Worm (Caenorhabditis elegans) whole organism, dauer: ENCODE results near the gene C08H9.16.
"Not testable (repeated sequence)": the region's sequence is repeated elsewhere in the genome, so short reads cannot be mapped to it uniquely, and the experiment has no call there.

Experiments used
- unc-62 ChIP-seq: sonication (generic microtip); optimal IDR thresholded peaks from 2 replicates; lab custom pipeline; 2017; ENCODE audit warnings: missing biosample characterization, missing genetic modification reagents, missing genetic modification characterization

C08H9.16 gene

DNA sequence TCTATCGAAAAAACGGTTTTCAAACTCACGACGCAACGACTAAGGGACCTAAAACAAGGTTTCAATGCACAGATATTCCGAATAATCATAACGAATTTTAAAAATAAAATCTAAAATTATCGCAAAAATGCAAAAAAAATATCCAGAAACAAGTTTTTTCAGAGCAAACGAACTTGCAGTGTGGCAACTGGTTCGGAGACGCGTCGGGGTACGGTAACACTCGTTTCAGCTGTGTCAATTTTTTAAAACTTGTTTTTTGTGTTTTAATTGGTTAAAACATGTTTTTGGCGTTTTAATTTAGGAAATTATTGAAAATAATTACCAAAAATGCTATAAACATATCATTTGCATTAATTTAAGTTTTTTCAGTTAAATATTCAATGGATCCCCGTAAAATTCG lies at the start of gene C08H9.16:
Gene C08H9.16 (plus strand): TSS at position 370 of the 400 bp plus-strand sequence.
- TF ChIP-seq unc-62 (GFP tag; lab: Kevin White, UChicago) = no peak

DNA sequence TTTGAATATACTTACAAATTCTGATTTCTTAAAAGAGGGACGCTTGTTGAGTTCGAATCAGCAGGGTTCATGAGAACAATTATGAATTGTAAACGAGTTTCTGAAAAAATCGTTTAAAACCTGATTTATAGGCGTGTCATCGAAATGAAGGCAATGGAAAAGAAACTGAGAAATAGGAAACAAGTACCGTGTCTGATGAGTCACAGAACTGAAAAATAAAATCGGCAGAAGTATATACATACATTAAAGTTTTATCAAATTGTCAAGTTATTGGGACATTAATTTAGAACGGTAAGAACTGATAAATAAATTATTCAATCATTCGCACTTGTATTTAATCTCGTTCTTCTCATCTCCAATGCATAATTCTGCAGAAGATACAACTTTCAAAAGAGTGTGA lies 47.3 kb upstream of the C08H9.16 start, which contains the start of gene chil-9:
Gene chil-9 (minus strand): TSS at position 101 of the 400 bp plus-strand sequence.
- no peak for TF ChIP-seq unc-62 (GFP tag; lab: Kevin White, UChicago)

ce11 chrII:9849497-9849896 lies 43.1 kb upstream of the C08H9.16 start, which contains the start of gene old-2:
TSS of gene old-2 (minus strand) at chrII:9849597.
- no peak for TF ChIP-seq unc-62 (GFP tag; lab: Kevin White, UChicago)

DNA sequence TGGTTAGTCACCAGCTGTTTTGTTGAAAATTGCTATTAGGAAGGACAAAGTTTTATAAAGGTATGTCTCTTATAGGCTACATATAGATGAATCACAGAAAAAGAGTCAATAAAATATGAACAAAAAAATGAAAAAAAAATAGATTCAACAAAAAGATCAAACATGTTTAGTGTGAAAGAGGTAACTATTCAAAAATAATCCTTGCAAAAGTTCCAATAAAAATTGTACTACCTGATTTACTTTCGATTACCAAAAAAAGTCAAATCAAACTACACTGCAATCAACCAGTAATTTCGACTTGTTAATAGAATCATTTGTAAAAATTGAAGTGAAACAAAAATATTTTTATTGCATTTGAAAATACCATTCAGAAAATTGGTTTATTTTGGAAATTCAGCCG lies 41.6 kb upstream of the C08H9.16 start, which contains the start of gene ZK938.10:
Gene ZK938.10 (minus strand): TSS at position 101 of the 400 bp plus-strand sequence.
- TF ChIP-seq unc-62 (GFP tag; lab: Kevin White, UChicago) = no peak

DNA sequence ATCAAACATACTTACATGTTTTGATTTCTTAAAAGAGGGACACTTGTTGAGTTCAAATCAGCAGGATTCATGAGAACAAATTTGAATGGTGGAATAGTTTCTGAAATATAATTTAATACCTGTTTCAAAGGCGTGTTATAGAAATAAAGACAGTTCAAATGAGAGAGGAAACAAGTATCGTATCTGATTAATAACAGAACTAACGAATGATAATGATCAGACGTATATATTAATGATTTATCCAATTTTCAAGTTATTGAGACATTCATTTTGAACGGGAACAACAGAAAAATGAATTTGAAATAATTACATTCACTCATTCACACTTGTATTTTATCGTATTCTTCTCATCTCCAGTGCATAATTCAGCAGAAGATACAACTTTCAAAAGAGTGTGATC lies 37.0 kb upstream of the C08H9.16 start, which contains the start of gene chil-4:
Gene chil-4 (minus strand): TSS at position 101 of the 400 bp plus-strand sequence.
- TF ChIP-seq unc-62 (GFP tag; lab: Kevin White, UChicago) = no peak

DNA sequence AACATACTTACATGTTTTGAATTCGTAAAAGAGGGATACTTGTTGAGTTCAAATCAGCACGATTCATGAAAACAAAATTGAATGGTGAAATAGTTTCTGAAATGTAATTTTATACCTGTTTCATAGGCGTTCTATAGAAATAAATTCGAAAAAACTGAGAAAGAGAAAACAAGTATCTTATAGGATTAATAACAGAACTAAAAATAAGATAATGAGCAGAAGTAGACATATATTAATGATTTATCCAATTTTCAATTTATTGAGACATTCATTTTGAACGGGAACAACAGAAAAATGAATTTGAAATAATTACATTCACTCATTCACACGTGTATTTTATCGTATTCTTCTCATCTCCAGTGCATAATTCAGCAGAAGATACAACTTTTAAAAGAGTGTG lies 34.8 kb upstream of the C08H9.16 start, which contains the start of gene chil-6:
Gene chil-6 (minus strand): TSS at position 101 of the 400 bp plus-strand sequence.
- TF ChIP-seq unc-62 (GFP tag; lab: Kevin White, UChicago) = no peak

DNA sequence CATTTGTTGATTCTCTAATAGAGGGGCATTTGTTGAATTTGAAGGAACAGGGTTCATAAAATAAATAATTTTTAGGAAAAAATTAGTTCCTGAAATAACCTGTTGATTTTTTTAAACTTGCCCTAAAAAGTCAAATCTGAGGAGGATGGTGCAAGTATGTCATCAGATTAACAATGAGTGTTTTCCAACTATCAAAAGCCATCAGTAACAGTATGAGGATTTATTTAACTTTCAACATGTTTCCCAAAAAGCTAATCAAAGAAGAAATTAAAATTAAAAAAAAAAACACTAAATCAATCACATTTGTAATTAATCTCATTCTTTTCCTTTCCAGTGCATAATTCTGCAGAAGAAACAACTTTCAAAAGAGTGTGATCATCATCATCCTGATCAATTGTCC lies 33.0 kb upstream of the C08H9.16 start, which contains the start of gene chil-5:
Gene chil-5 (minus strand): TSS at position 101 of the 400 bp plus-strand sequence.
- TF ChIP-seq unc-62 (GFP tag; lab: Kevin White, UChicago) = no peak

DNA sequence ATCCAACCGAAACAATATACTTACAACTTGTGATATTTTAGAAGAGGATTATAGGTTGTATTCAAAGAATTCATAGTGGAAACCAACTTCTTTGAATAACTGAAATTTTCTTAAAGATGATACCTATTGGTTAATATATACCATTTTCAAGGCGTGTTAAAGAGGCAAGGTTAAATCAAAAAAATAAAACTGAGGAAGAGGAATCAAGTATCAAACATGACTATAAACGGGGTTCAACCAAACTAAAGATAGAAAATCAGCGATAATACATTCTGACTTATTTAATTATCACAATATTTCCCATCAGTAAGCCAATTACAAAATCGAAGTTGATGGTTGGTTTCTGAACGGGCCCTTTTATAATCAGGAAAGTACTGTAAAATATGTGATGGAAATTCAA lies 31.2 kb upstream of the C08H9.16 start, which contains the start of gene chil-3:
Gene chil-3 (minus strand): TSS at position 101 of the 400 bp plus-strand sequence.
- no peak for TF ChIP-seq unc-62 (GFP tag; lab: Kevin White, UChicago)

ce11 chrII:9862147-9862546 lies 30.4 kb upstream of the C08H9.16 start, which contains the start of gene C08H9.18:
TSS of gene C08H9.18 (minus strand) at chrII:9862247.
- no peak for TF ChIP-seq unc-62 (GFP tag; lab: Kevin White, UChicago)

DNA sequence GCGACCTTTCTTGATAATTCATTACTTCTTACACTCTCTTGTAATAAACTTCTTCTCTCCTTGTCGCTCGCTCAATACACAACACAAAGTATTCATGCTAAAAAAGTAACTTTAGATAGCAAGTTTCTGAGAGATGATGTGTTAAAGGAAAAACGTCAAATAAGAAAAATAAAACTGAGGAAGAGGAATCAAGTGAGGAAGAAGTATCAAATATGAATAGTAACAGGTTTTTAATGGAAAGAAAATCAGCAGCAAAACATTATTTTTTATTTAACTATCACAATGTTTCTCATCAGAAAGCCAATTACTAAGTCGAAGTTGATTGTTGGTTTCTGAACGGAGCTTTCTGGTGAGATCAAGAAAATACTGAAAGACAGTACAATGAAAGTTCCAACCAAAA lies 26.2 kb upstream of the C08H9.16 start, which contains the start of gene chil-1:
Gene chil-1 (minus strand): TSS at position 101 of the 400 bp plus-strand sequence.
- not testable (repeated sequence) for TF ChIP-seq unc-62 (GFP tag; lab: Kevin White, UChicago)

DNA sequence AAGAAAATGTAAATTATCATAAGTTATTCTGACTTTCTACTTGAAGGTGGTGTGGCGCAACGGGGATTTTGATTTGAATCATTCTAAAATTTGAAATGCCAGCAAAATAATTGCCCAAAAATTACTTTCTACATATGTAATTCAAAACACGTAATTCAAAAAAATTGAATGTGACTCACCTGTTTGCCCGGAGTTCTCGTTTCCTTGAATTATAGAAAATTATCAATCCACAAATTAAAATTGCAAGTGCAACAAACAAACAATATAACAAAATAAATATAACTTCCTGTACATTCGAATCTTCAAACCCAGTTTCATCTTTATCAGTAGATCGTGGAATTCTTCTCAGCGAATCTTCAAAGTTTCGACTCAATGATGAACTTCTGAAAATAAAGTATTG lies 24.4 kb upstream of the C08H9.16 start:
- no peak for TF ChIP-seq unc-62 (GFP tag; lab: Kevin White, UChicago)

- TF ChIP-seq unc-62 (GFP tag; lab: Kevin White, UChicago) = no peak
Observed at ce11 chrII:9868698-9869097, 23.9 kb upstream of the C08H9.16 start, which contains the start of gene old-1. TSS of gene old-1 (minus strand) at chrII:9868747.

ce11 chrII:9871061-9871460 lies 21.5 kb upstream of the C08H9.16 start, which contains the start of gene chil-7:
TSS of gene chil-7 (minus strand) at chrII:9871172.
- TF ChIP-seq unc-62 (GFP tag; lab: Kevin White, UChicago) = no peak

- TF ChIP-seq unc-62 (GFP tag; lab: Kevin White, UChicago) = no peak
Observed at ce11 chrII:9872961-9873360, 19.6 kb upstream of the C08H9.16 start, which contains the start of gene chil-8. TSS of gene chil-8 (minus strand) at chrII:9873061.

- TF ChIP-seq unc-62 (GFP tag; lab: Kevin White, UChicago) = no peak
Observed at ce11 chrII:9874508-9875229, 17.9 kb upstream of the C08H9.16 start, which contains the start of the genes chil-2 and ctsa-3.2. TSS of gene chil-2 (minus strand) at chrII:9874608. TSS of gene ctsa-3.2 (plus strand) at chrII:9875179.

DNA sequence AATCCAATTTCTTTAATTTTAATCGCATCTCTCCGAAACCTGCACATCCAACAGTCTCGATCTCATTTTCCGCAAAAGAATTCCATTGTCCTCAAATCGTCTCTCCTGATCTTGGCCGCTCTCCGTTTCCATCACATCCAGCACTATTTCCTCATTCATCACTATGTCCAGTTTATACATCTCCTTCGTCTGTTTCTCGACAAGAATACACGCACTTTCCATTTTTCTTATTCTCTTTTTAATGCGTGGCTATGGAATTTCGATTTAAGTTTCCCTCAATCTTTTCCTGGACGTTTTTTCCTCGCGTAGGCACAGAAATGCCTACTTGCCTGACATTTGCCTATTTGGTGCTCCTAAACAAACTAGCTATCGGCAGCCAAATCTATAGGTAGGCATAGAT lies 12.8 kb upstream of the C08H9.16 start:
- TF ChIP-seq unc-62 (GFP tag; lab: Kevin White, UChicago) = no peak
